Fruit fly (Drosophila melanogaster) whole organism, wandering third instar larva: ENCODE data around the gene Efhc1.1.

Experiments
- Abd-B ChIP-seq: fragments of >200 bp; optimal IDR thresholded peaks from 2 replicates; lab custom pipeline; 2017; ENCODE audit warnings: missing biosample characterization, missing genetic modification characterization
- CG32264 ChIP-seq: fragments of 200-800 bp; sonication (Bioruptor generic); optimal IDR thresholded peaks from 2 replicates; lab custom pipeline; 2016; ENCODE audit warnings: missing biosample characterization, missing genetic modification characterization
- CG9705 ChIP-seq: fragments of 200-800 bp; sonication (Bioruptor generic); optimal IDR thresholded peaks from 2 replicates; lab custom pipeline; 2018; ENCODE audit warnings: missing biosample characterization, mild to moderate bottlenecking, missing genetic modification characterization
- CrebA ChIP-seq: fragments of 200-800 bp; sonication (Bioruptor generic); optimal IDR thresholded peaks from 2 replicates; lab custom pipeline; 2016; ENCODE audit warnings: missing biosample characterization, mild to moderate bottlenecking, missing genetic modification characterization, borderline replicate concordance
- Dfd ChIP-seq: fragments of >200 bp; optimal IDR thresholded peaks from 2 replicates; lab custom pipeline; 2017; ENCODE audit warnings: missing biosample characterization, missing genetic modification characterization
- Dif ChIP-seq: fragments of 200-275, 200-300 bp; sonication (Bioruptor generic); optimal IDR thresholded peaks from 2 replicates; lab custom pipeline; 2018; ENCODE audit warnings: missing biosample characterization, missing genetic modification characterization; ENCODE audit not compliant: partially characterized antibody
- GATAd ChIP-seq: sonication (Bioruptor generic); optimal IDR thresholded peaks from 2 replicates; lab custom pipeline; 2016; ENCODE audit warnings: missing biosample characterization, missing genetic modification characterization
- HLH106 ChIP-seq: fragments of 200-800 bp; optimal IDR thresholded peaks from 3 replicates; lab custom pipeline; 2019; ENCODE audit warnings: missing biosample characterization, mild to moderate bottlenecking, missing genetic modification characterization, moderate library complexity
- Hnf4 ChIP-seq: fragments of 200-800 bp; sonication (Bioruptor generic); optimal IDR thresholded peaks from 2 replicates; lab custom pipeline; 2016; ENCODE audit warnings: missing biosample characterization, mild to moderate bottlenecking, missing genetic modification characterization
- Jra ChIP-seq: sonication (Bioruptor generic); optimal IDR thresholded peaks from 2 replicates; lab custom pipeline; 2016; ENCODE audit warnings: missing biosample characterization, missing genetic modification characterization
- Myc ChIP-seq: fragments of >200 bp; optimal IDR thresholded peaks from 2 replicates; lab custom pipeline; 2017
- N ChIP-seq: fragments of >200 bp; optimal IDR thresholded peaks from 2 replicates; lab custom pipeline; 2018; ENCODE audit warnings: missing biosample characterization, missing external identifiers, missing genetic modification characterization
- OdsH ChIP-seq: fragments of 200-800 bp; sonication (Bioruptor generic); optimal IDR thresholded peaks from 2 replicates; lab custom pipeline; 2016; ENCODE audit warnings: missing biosample characterization, mild to moderate bottlenecking, missing genetic modification characterization
- Rel ChIP-seq, 2 experiments: fragments of 200-800 bp; sonication (Bioruptor generic) in 1 of 2; optimal IDR thresholded peaks; 2 replicates in 1 of 2; 3 replicates in 1 of 2; lab custom pipeline; 2016 to 2019; ENCODE audit warnings: mild to moderate bottlenecking in 2 of 2, missing biosample characterization in 2 of 2, missing genetic modification characterization in 2 of 2, moderate library complexity in 1 of 2
- Sp1 ChIP-seq: fragments of 200-800 bp; sonication (Bioruptor generic); optimal IDR thresholded peaks from 3 replicates; lab custom pipeline; 2019; ENCODE audit warnings: missing biosample characterization, mild to moderate bottlenecking, missing genetic modification characterization, moderate library complexity
- Vsx2 ChIP-seq: fragments of 200-300, 225-300 bp; sonication (Bioruptor generic); optimal IDR thresholded peaks from 2 replicates; lab custom pipeline; 2018; ENCODE audit warnings: missing biosample characterization, missing genetic modification characterization; ENCODE audit not compliant: partially characterized antibody
- br ChIP-seq: fragments of 200-800 bp; sonication (Bioruptor generic); optimal IDR thresholded peaks from 2 replicates; lab custom pipeline; 2016; ENCODE audit warnings: missing biosample characterization, missing genetic modification characterization
- dl ChIP-seq, 2 experiments: fragments of 175-275, 200-275 bp in 1 of 2; fragments of 200-275 bp in 1 of 2; sonication (Bioruptor generic); optimal IDR thresholded peaks; lab custom pipeline; 2018; ENCODE audit warnings: mild to moderate bottlenecking in 2 of 2, missing biosample characterization in 2 of 2, missing genetic modification characterization in 2 of 2, moderate library complexity in 2 of 2; ENCODE audit not compliant: partially characterized antibody in 2 of 2, insufficient read depth in 1 of 2
- dsf ChIP-seq: sonication (Bioruptor generic); optimal IDR thresholded peaks from 2 replicates; lab custom pipeline; 2016; ENCODE audit warnings: missing biosample characterization, missing genetic modification characterization, borderline replicate concordance
- ey ChIP-seq: fragments of 200-800 bp; sonication (Bioruptor generic); optimal IDR thresholded peaks from 2 replicates; lab custom pipeline; 2016; ENCODE audit warnings: missing biosample characterization, missing genetic modification characterization
- foxo ChIP-seq, 2 experiments: fragments of 200-800 bp; sonication (Bioruptor generic); optimal IDR thresholded peaks; 2 replicates in 1 of 2; 3 replicates in 1 of 2; lab custom pipeline; 2016 to 2017; ENCODE audit warnings: missing biosample characterization in 2 of 2, missing genetic modification characterization in 2 of 2
- fru ChIP-seq: fragments of 200-800 bp; sonication (Bioruptor generic); optimal IDR thresholded peaks from 3 replicates; lab custom pipeline; 2016; ENCODE audit warnings: missing biosample characterization, mild to moderate bottlenecking, missing genetic modification characterization
- h ChIP-seq: fragments of 200-800 bp; sonication (Bioruptor generic); optimal IDR thresholded peaks from 3 replicates; lab custom pipeline; 2016; ENCODE audit warnings: missing biosample characterization, mild to moderate bottlenecking, missing genetic modification characterization
- jim ChIP-seq: fragments of 175-275, 200-325 bp; sonication (Bioruptor generic); optimal IDR thresholded peaks from 2 replicates; lab custom pipeline; 2016; ENCODE audit warnings: missing biosample characterization, mild to moderate bottlenecking, missing genetic modification characterization
- psq ChIP-seq: fragments of 200-800 bp; sonication (Bioruptor generic); optimal IDR thresholded peaks from 3 replicates; lab custom pipeline; 2017; ENCODE audit warnings: missing biosample characterization, mild to moderate bottlenecking, missing genetic modification characterization, moderate library complexity
- rgr ChIP-seq: fragments of 200-800 bp; sonication (Bioruptor generic); optimal IDR thresholded peaks from 3 replicates; lab custom pipeline; 2016; ENCODE audit warnings: missing biosample characterization, mild to moderate bottlenecking, missing genetic modification characterization
- sage ChIP-seq: fragments of 200-800 bp; sonication (Bioruptor generic); optimal IDR thresholded peaks from 2 replicates; lab custom pipeline; 2016; ENCODE audit warnings: missing biosample characterization, mild to moderate bottlenecking, missing genetic modification characterization
- sv ChIP-seq: fragments of 200-800 bp; sonication (Bioruptor generic); optimal IDR thresholded peaks from 3 replicates; lab custom pipeline; 2016; ENCODE audit warnings: missing biosample characterization, missing genetic modification characterization
- tai ChIP-seq: sonication (Bioruptor generic); optimal IDR thresholded peaks from 2 replicates; lab custom pipeline; 2016; ENCODE audit warnings: missing biosample characterization, missing genetic modification characterization
- woc ChIP-seq: sonication (Bioruptor generic); optimal IDR thresholded peaks from 2 replicates; lab custom pipeline; 2016; ENCODE audit warnings: missing biosample characterization, mild to moderate bottlenecking, missing genetic modification characterization

The Efhc1.1 gene

dm6 chrX:15783610-15784009 lies at the start of gene Efhc1.1:
Gene Efhc1.1 (minus strand): TSS chrX:15783710.
- no peak for TF ChIP-seq Myc (lab: Kevin White, UChicago)
- TF ChIP-seq Sp1, result no peak
- no peak for TF ChIP-seq Abd-B (GFP tag; lab: Kevin White, UChicago)
- TF ChIP-seq Rel (GFP tag; optimal IDR thresholded peaks at IDR 0.05; lab: Kevin White, UChicago), result no peak
- no peak for TF ChIP-seq Rel (tag; optimal IDR thresholded peaks at IDR 0.05; lab: Kevin White, UChicago)
- no peak for TF ChIP-seq Dif (GFP tag; lab: Kevin White, UChicago)
- TF ChIP-seq dl (GFP tag; optimal IDR thresholded peaks at IDR 0.05; lab: Kevin White, UChicago; ENCODE audit: insufficient read depth in 1 of 2, partially characterized antibody in 2 of 2), result no peak
- no peak for TF ChIP-seq rgr (GFP tag; lab: Kevin White, UChicago)
- TF ChIP-seq br (GFP tag; lab: Kevin White, UChicago), result no peak
- TF ChIP-seq jim, result no peak
- no peak for TF ChIP-seq foxo (GFP tag; optimal IDR thresholded peaks at IDR 0.05; lab: Kevin White, UChicago)
- no peak for TF ChIP-seq sv (GFP tag; lab: Kevin White, UChicago)
- no peak for TF ChIP-seq fru
- no peak for TF ChIP-seq CrebA (GFP tag; lab: Kevin White, UChicago)

DNA sequence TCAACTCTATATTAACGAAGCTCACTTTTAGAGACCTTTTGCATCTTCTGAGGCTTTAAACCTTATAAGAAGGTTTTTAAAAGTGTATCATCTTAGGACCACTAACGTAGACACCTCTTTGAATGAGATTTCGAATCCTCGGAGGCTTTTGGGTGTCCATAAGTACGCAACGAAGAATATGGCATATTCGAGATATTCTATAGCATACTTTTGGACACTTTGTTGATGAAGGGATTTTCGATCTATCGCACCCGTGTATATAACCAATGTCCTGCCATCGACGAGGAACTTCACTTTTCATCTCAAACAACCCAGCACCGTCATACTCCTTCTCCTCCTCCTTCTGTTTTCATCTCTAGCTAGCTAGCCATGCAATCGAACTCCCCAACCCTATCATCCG lies 38.9 kb upstream of the Efhc1.1 start:
- TF ChIP-seq tai (no peak), CG32264 (no peak), sage (GFP tag; lab: Kevin White, UChicago) (no peak), jim (no peak), h (GFP tag; lab: Kevin White, UChicago) (no peak), GATAd (GFP tag; lab: Kevin White, UChicago) (no peak), OdsH (GFP tag; lab: Kevin White, UChicago) (no peak), foxo (GFP tag; optimal IDR thresholded peaks at IDR 0.05; lab: Kevin White, UChicago) (no peak), Abd-B (GFP tag; lab: Kevin White, UChicago) (no peak), CrebA (GFP tag; lab: Kevin White, UChicago) (no peak), Vsx2 (GFP tag; lab: Kevin White, UChicago) (no peak)

dm6 chrX:15818608-15819184 lies 35.2 kb upstream of the Efhc1.1 start:
- no peak for TF ChIP-seq br (GFP tag; lab: Kevin White, UChicago)
- TF ChIP-seq foxo (GFP tag; optimal IDR thresholded peaks at IDR 0.05; lab: Kevin White, UChicago), result peak in 1 of 2 experiments; percentile 20
- no peak for TF ChIP-seq ey
- TF ChIP-seq woc (GFP tag; lab: Kevin White, UChicago), result peak; percentile 34
- no peak for TF ChIP-seq fru
- TF ChIP-seq N, result no peak
- no peak for TF ChIP-seq Dfd (GFP tag; lab: Kevin White, UChicago)
- no peak for TF ChIP-seq Vsx2 (GFP tag; lab: Kevin White, UChicago)
- no peak for TF ChIP-seq GATAd (GFP tag; lab: Kevin White, UChicago)
- no peak for TF ChIP-seq psq (GFP tag; lab: Kevin White, UChicago)
- TF ChIP-seq HLH106, result peak; percentile 5
- TF ChIP-seq, all 38 proteins: peak for 3

DNA sequence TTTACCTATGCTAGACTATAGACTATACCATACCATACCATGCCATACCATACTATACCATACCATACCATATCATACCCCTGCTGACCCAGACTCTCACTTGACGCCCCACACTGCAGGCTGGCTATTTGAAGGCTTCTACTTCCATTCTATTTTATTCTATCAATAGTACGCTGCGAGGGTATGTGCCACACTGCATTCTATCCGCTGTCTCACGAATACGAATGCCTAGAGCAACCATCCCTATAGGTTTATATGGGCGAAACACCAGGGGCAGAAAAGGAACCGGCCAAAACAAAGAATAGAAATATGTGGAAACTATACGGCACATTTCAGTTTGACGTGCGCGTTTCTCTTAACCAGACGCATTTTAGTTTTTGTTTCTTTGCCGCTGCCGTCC lies 34.3 kb upstream of the Efhc1.1 start:
- no peak for TF ChIP-seq dl (GFP tag; optimal IDR thresholded peaks at IDR 0.05; lab: Kevin White, UChicago; ENCODE audit: insufficient read depth in 1 of 2, partially characterized antibody in 2 of 2)
- no peak for TF ChIP-seq foxo (GFP tag; optimal IDR thresholded peaks at IDR 0.05; lab: Kevin White, UChicago)
- no peak for TF ChIP-seq Myc (lab: Kevin White, UChicago)
- no peak for TF ChIP-seq Hnf4 (GFP tag; lab: Kevin White, UChicago)
- no peak for TF ChIP-seq Dfd (GFP tag; lab: Kevin White, UChicago)
- TF ChIP-seq Vsx2 (GFP tag; lab: Kevin White, UChicago), result no peak
- no peak for TF ChIP-seq tai
- TF ChIP-seq Sp1, result no peak
- TF ChIP-seq sage (GFP tag; lab: Kevin White, UChicago), result no peak
- TF ChIP-seq br (GFP tag; lab: Kevin White, UChicago), result no peak
- TF ChIP-seq CG9705, result no peak
- TF ChIP-seq Jra, result no peak
- TF ChIP-seq dsf (GFP tag; lab: Kevin White, UChicago), result no peak

- TF ChIP-seq HLH106 (no peak), Dfd (GFP tag; lab: Kevin White, UChicago) (peak; percentile 36), dl (GFP tag; optimal IDR thresholded peaks at IDR 0.05; lab: Kevin White, UChicago; ENCODE audit: insufficient read depth in 1 of 2, partially characterized antibody in 2 of 2) (no peak), psq (GFP tag; lab: Kevin White, UChicago) (no peak), foxo (GFP tag; optimal IDR thresholded peaks at IDR 0.05; lab: Kevin White, UChicago) (no peak)
Measured at dm6 chrX:15816905-15817304, 33.4 kb upstream of the Efhc1.1 start.
